Fruit fly (Drosophila melanogaster) whole organism, adult: ENCODE results near the gene Hsc70-3.

Experiments used
- CG11617 ChIP-seq: fragments of 200-800 bp; sonication (Bioruptor generic); optimal IDR thresholded peaks from 2 replicates; lab custom pipeline; 2017; ENCODE audit warnings: mild to moderate bottlenecking, missing biosample characterization, missing genetic modification reagents, missing genetic modification characterization
- CG12768 ChIP-seq: fragments of 200-800 bp; sonication (Bioruptor generic); optimal IDR thresholded peaks from 2 replicates; lab custom pipeline; 2017; ENCODE audit warnings: missing biosample characterization, missing genetic modification characterization, mild to moderate bottlenecking, moderate library complexity, missing genetic modification reagents
- CG14711 ChIP-seq: fragments of 200-800 bp; sonication (Bioruptor generic); optimal IDR thresholded peaks from 2 replicates; lab custom pipeline; 2018; ENCODE audit warnings: missing biosample characterization, mild to moderate bottlenecking, missing genetic modification characterization, moderate library complexity
- CG33017 ChIP-seq: fragments of 200-800 bp; sonication (Bioruptor generic); optimal IDR thresholded peaks from 2 replicates; lab custom pipeline; 2018; ENCODE audit warnings: missing biosample characterization, mild to moderate bottlenecking, missing genetic modification characterization, moderate library complexity
- CG5204 ChIP-seq: fragments of 200-800 bp; sonication (Bioruptor generic); optimal IDR thresholded peaks from 2 replicates; lab custom pipeline; 2016; ENCODE audit warnings: missing biosample characterization, missing genetic modification characterization
- CG7045 ChIP-seq: fragments of 200-800 bp; sonication (Bioruptor generic); optimal IDR thresholded peaks from 2 replicates; lab custom pipeline; 2017; ENCODE audit warnings: missing biosample characterization, mild to moderate bottlenecking, missing genetic modification characterization
- CG7101 ChIP-seq: fragments of 200-800 bp; sonication (Bioruptor generic); optimal IDR thresholded peaks from 2 replicates; lab custom pipeline; 2018; ENCODE audit warnings: missing biosample characterization, mild to moderate bottlenecking, missing genetic modification characterization, moderate library complexity
- Clk ChIP-seq: fragments of 200-800 bp; sonication (Bioruptor generic); optimal IDR thresholded peaks from 2 replicates; lab custom pipeline; 2017; ENCODE audit warnings: missing biosample characterization, missing genetic modification characterization
- Hr96 ChIP-seq: fragments of 200-800 bp; sonication (Bioruptor generic); optimal IDR thresholded peaks from 2 replicates; lab custom pipeline; 2016; ENCODE audit warnings: missing biosample characterization, missing genetic modification characterization
- bab1 ChIP-seq: fragments of 200-800 bp; sonication (Bioruptor generic); optimal IDR thresholded peaks from 3 replicates; lab custom pipeline; 2019; ENCODE audit warnings: missing biosample characterization, mild to moderate bottlenecking, missing genetic modification characterization, moderate library complexity
- cic ChIP-seq: fragments of 200-800 bp; sonication (Bioruptor generic); optimal IDR thresholded peaks from 2 replicates; lab custom pipeline; 2017; ENCODE audit warnings: missing biosample characterization, mild to moderate bottlenecking, missing genetic modification characterization, moderate library complexity
- ovo ChIP-seq: fragments of 200-800 bp; sonication (Bioruptor generic); optimal IDR thresholded peaks from 2 replicates; lab custom pipeline; 2016; ENCODE audit warnings: missing biosample characterization, missing genetic modification characterization
- toe ChIP-seq: fragments of 200-800 bp; sonication (Bioruptor generic); optimal IDR thresholded peaks from 2 replicates; lab custom pipeline; 2016; ENCODE audit warnings: missing biosample characterization, missing genetic modification characterization

DNA sequence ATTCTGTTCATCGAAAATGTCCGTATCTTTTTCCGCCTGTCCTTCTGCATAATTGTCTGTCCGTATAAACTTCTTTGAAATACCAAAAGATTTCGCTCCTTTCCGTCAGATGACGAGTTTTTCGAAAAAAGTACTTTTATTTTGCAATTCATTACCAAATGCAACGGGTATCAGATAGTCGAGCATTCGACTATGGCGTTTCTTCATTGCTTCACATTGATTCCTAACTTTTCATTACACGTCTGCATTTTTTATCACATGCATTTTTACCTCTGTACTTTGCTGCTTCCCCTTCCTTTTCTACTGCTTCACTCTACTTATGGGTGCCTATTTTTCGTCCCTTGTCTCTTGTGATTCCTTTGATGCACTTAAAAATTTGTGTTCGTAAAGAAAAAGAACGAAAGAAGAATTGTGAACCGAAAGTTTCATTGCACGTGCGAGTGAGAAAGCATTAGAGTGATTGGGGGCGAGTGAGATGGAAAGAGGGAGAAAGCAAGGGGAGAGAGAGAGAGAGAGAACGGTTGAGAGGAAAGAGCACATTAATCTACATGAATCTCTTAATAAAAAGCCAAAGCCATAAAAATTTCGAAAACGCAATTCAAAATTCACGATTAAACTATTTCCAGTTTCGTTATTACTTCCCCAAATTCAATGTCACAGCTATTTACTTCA is 21.6 kb upstream of the Hsc70-3 start:
- no peak for TF ChIP-seq CG33017
- no peak for TF ChIP-seq toe (GFP tag; lab: Kevin White, UChicago)
- TF ChIP-seq Clk (GFP tag; lab: Kevin White, UChicago) = no peak
- no peak for TF ChIP-seq bab1
- no peak for TF ChIP-seq CG5204 (GFP tag; lab: Kevin White, UChicago)
- TF ChIP-seq CG11617 (GFP tag; lab: Kevin White, UChicago) = no peak
- TF ChIP-seq Hr96 (GFP tag; lab: Kevin White, UChicago) = no peak
- TF ChIP-seq CG7101 (tag; lab: Kevin White, UChicago) = no peak
- no peak for TF ChIP-seq ovo (GFP tag; lab: Kevin White, UChicago)
- TF ChIP-seq CG7045 (GFP tag; lab: Kevin White, UChicago) = no peak
- TF ChIP-seq CG12768 (GFP tag; lab: Kevin White, UChicago) = no peak
- TF ChIP-seq cic = no peak
- TF ChIP-seq CG14711 (tag; lab: Kevin White, UChicago) = no peak
